Fruit fly (Drosophila melanogaster): ENCODE results near the gene Atg4b.

The Atg4b gene

dm6 chr3R:15350993-15351426 lies 5.7 kb downstream of the Atg4b start, which contains the start of the genes Trs33 and Tmtc4 (continued):
- TF ChIP-seq Hr51 (GFP tag; optimal IDR thresholded peaks at IDR 0.05) (no peak), Camta (GFP tag; optimal IDR thresholded peaks at IDR 0.05) (no peak), Trl (optimal IDR thresholded peaks at IDR 0.05) (no peak), Trl (GFP tag; optimal IDR thresholded peaks at IDR 0.05) (no peak), Bgb (GFP tag; IDR thresholded peaks at IDR 0.05; ENCODE audit: partially characterized antibody) (no peak), chn (GFP tag; optimal IDR thresholded peaks at IDR 0.05) (no peak), pnt (GFP tag; optimal IDR thresholded peaks at IDR 0.05) (no peak)

- TF ChIP-seq Gug (GFP tag; IDR thresholded peaks at IDR 0.05) (no peak), ase (GFP tag; IDR thresholded peaks at IDR 0.05) (no peak), dmrt11E (tag; optimal IDR thresholded peaks at IDR 0.05) (peak; percentile 9), CG10565 (GFP tag; optimal IDR thresholded peaks at IDR 0.05) (no peak), CG12299 (tag; optimal IDR thresholded peaks at IDR 0.05) (no peak), Side (GFP tag; optimal IDR thresholded peaks at IDR 0.05) (no peak), stwl (tag; optimal IDR thresholded peaks at IDR 0.05) (peak; percentile 23), CG12659 (GFP tag; optimal IDR thresholded peaks at IDR 0.05) (peak; percentile 30), pzg (GFP tag; optimal IDR thresholded peaks at IDR 0.05) (peak; percentile 33), zf30C (GFP tag; optimal IDR thresholded peaks at IDR 0.05) (peak; percentile 96), Pdp1 (GFP tag; optimal IDR thresholded peaks at IDR 0.05) (peak in 1 of 2 experiments; percentile 31), dati (GFP tag; IDR thresholded peaks at IDR 0.05) (no peak), CG8388 (GFP tag; optimal IDR thresholded peaks at IDR 0.05) (peak; percentile 2), CG32532 (GFP tag; IDR thresholded peaks at IDR 0.05) (peak; percentile 16; the same call in 1 of the 2 replicates), CG30403 (GFP tag; optimal IDR thresholded peaks at IDR 0.05) (peak; percentile 45), Bdp1 (GFP tag; optimal IDR thresholded peaks at IDR 0.05) (peak; percentile 15), sqz (GFP tag; optimal IDR thresholded peaks at IDR 0.05) (no peak), PHDP (tag; optimal IDR thresholded peaks at IDR 0.05) (peak; percentile 48), CG15269 (tag; optimal IDR thresholded peaks at IDR 0.05) (peak; percentile 18), Med (GFP tag) (peak; percentile 89), CG1233 (GFP tag; optimal IDR thresholded peaks at IDR 0.05) (peak; percentile 8), CG10979 (tag; optimal IDR thresholded peaks at IDR 0.05) (peak; percentile 30), CG13424 (tag; optimal IDR thresholded peaks at IDR 0.05) (peak; percentile 42), CG2712 (tag; optimal IDR thresholded peaks at IDR 0.05) (peak; percentile 55), Ssrp (tag; optimal IDR thresholded peaks at IDR 0.05) (no peak), pb (GFP tag; optimal IDR thresholded peaks at IDR 0.05) (no peak), Mad (GFP tag; optimal IDR thresholded peaks at IDR 0.05) (peak; percentile 31), caup (GFP tag; optimal IDR thresholded peaks at IDR 0.05; ENCODE audit: severe bottlenecking) (peak; percentile 30), dpn (GFP tag; optimal IDR thresholded peaks at IDR 0.05) (peak in 1 of 2 experiments; percentile 46), gem (tag; optimal IDR thresholded peaks at IDR 0.05) (peak; percentile 54), Fer1 (GFP tag; optimal IDR thresholded peaks at IDR 0.05) (peak; percentile 50), az2 (GFP tag; optimal IDR thresholded peaks at IDR 0.05) (peak; percentile 2), Oli (tag; optimal IDR thresholded peaks at IDR 0.05) (peak; percentile 26), ssp (GFP tag; IDR thresholded peaks at IDR 0.05) (0 out of 2 replicates have a peak, but pooled peaks have one; percentile 6), CG34422 (GFP tag; IDR thresholded peaks at IDR 0.05) (0 out of 3 replicates have a peak, but pooled peaks have one; percentile 39), E2f1 (GFP tag; IDR thresholded peaks at IDR 0.05) (0 out of 2 replicates have a peak, but pooled peaks have one; percentile 13), Dip2 (GFP tag; IDR thresholded peaks at IDR 0.05) (no peak), Tbp (GFP tag; optimal IDR thresholded peaks at IDR 0.05) (no peak), yki (optimal IDR thresholded peaks at IDR 0.05) (no peak), CG30431 (GFP tag; optimal IDR thresholded peaks at IDR 0.05) (no peak), Hsf (GFP tag; optimal IDR thresholded peaks at IDR 0.05) (peak; percentile 55), Ptx1 (GFP tag; IDR thresholded peaks at IDR 0.05) (peak; percentile 31; the same call in 1 of the 2 replicates), CG17612 (GFP tag; IDR thresholded peaks at IDR 0.05) (0 out of 2 replicates have a peak, but pooled peaks have one; percentile 33)
Observed at dm6 chr3R:15347822-15348221, 8.9 kb downstream of the Atg4b start, which contains the start of the genes CG42726 and CG42727. CG42726 (plus strand) TSS chr3R:15348048. CG42727 (plus strand) TSS chr3R:15348048.
